Fruit fly (Drosophila melanogaster) whole organism, prepupa: Measurements from ENCODE around the gene Task7.

ENCODE experiments used
- Blimp-1 ChIP-seq: fragments of 200-800 bp; sonication (Bioruptor generic); optimal IDR thresholded peaks from 3 replicates; lab custom pipeline; 2017; ENCODE audit warnings: missing biosample characterization, missing genetic modification characterization, mild to moderate bottlenecking, moderate library complexity, missing genetic modification reagents
- CG10631 ChIP-seq: fragments of 200-800 bp; sonication (Bioruptor generic); optimal IDR thresholded peaks from 2 replicates; lab custom pipeline; 2016; ENCODE audit warnings: missing biosample characterization, missing genetic modification characterization
- CG10669 ChIP-seq: fragments of 200-800 bp; sonication (Bioruptor generic); optimal IDR thresholded peaks from 3 replicates; lab custom pipeline; 2018; ENCODE audit warnings: missing biosample characterization, mild to moderate bottlenecking, missing genetic modification characterization, moderate library complexity
- CG11294 ChIP-seq: fragments of 200-800 bp; sonication (Bioruptor generic); IDR thresholded peaks from 2 replicates; pipeline ENCODE4 v1.3.6; 2022; ENCODE audit warnings: missing biosample characterization, missing genetic modification characterization
- CG11762 ChIP-seq: fragments of 200-800 bp; sonication (Bioruptor generic); optimal IDR thresholded peaks from 3 replicates; lab custom pipeline; 2016; ENCODE audit warnings: missing biosample characterization, missing genetic modification characterization; ENCODE audit not compliant: insufficient read depth
- CG1621 ChIP-seq: fragments of 200-800 bp; sonication (Bioruptor generic); optimal IDR thresholded peaks from 3 replicates; lab custom pipeline; 2018; ENCODE audit warnings: missing biosample characterization, mild to moderate bottlenecking, missing genetic modification characterization
- CG31627 ChIP-seq: fragments of 200-800 bp; sonication (Bioruptor generic); optimal IDR thresholded peaks from 3 replicates; lab custom pipeline; 2016; ENCODE audit warnings: missing biosample characterization, missing genetic modification characterization
- CG3919 ChIP-seq: fragments of 200-800 bp; sonication (Bioruptor generic); optimal IDR thresholded peaks from 3 replicates; lab custom pipeline; 2016; ENCODE audit warnings: missing biosample characterization, missing genetic modification characterization
- CG6276 ChIP-seq: fragments of 200-800 bp; sonication (Bioruptor generic); optimal IDR thresholded peaks from 2 replicates; lab custom pipeline; 2017; ENCODE audit warnings: missing biosample characterization, mild to moderate bottlenecking, missing genetic modification characterization
- CG6808 ChIP-seq: fragments of 200-800 bp; sonication (Bioruptor generic); optimal IDR thresholded peaks from 3 replicates; lab custom pipeline; 2017; ENCODE audit warnings: missing biosample characterization, missing genetic modification characterization, mild to moderate bottlenecking, moderate library complexity, missing genetic modification reagents
- CG6854 ChIP-seq: fragments of 200-800 bp; sonication (Bioruptor generic); optimal IDR thresholded peaks from 2 replicates; lab custom pipeline; 2017; ENCODE audit warnings: missing biosample characterization, mild to moderate bottlenecking, missing genetic modification characterization
- CG7368 ChIP-seq: fragments of 200-800 bp; sonication (Bioruptor generic); optimal IDR thresholded peaks from 3 replicates; lab custom pipeline; 2016; ENCODE audit warnings: missing biosample characterization, missing genetic modification characterization
- CG8319 ChIP-seq: fragments of 200-800 bp; sonication (Bioruptor generic); optimal IDR thresholded peaks from 3 replicates; lab custom pipeline; 2016; ENCODE audit warnings: missing biosample characterization, missing genetic modification characterization
- CG9139 ChIP-seq: fragments of 200-800 bp; sonication (Bioruptor generic); optimal IDR thresholded peaks from 3 replicates; lab custom pipeline; 2017; ENCODE audit warnings: missing biosample characterization, mild to moderate bottlenecking, missing genetic modification characterization
- Eip75B ChIP-seq: fragments of 200-800 bp; sonication (Bioruptor generic); optimal IDR thresholded peaks from 3 replicates; lab custom pipeline; 2016; ENCODE audit warnings: missing biosample characterization, missing genetic modification characterization
- Eip78C ChIP-seq: fragments of 200-800 bp; sonication (Bioruptor generic); peaks from one replicate; lab custom pipeline; 2016; ENCODE audit warnings: missing biosample characterization, missing genetic modification characterization
- Eip93F ChIP-seq: fragments of 200-800 bp; sonication (Bioruptor generic); optimal IDR thresholded peaks from 2 replicates; lab custom pipeline; 2016; ENCODE audit warnings: missing biosample characterization, mild to moderate bottlenecking, missing genetic modification characterization
- Ets21C ChIP-seq: fragments of 200-800 bp; sonication (Bioruptor generic); optimal IDR thresholded peaks from 3 replicates; lab custom pipeline; 2016; ENCODE audit warnings: missing biosample characterization, missing genetic modification characterization
- Hr38 ChIP-seq: sonication (Bioruptor generic); optimal IDR thresholded peaks from 2 replicates; lab custom pipeline; 2016; ENCODE audit warnings: missing biosample characterization, missing genetic modification characterization
- Hr39 ChIP-seq: fragments of 200-800 bp; sonication (Bioruptor generic); optimal IDR thresholded peaks from 2 replicates; lab custom pipeline; 2016; ENCODE audit warnings: missing biosample characterization, missing genetic modification characterization
- Hr4 ChIP-seq: fragments of 200-800 bp; sonication (Bioruptor generic); optimal IDR thresholded peaks from 3 replicates; lab custom pipeline; 2016; ENCODE audit warnings: missing biosample characterization, missing genetic modification characterization
- Lpt ChIP-seq: fragments of 200-800 bp; sonication (Bioruptor generic); optimal IDR thresholded peaks from 3 replicates; lab custom pipeline; 2016; ENCODE audit warnings: missing biosample characterization, missing genetic modification characterization
- Met ChIP-seq: fragments of 200-800 bp; sonication (Bioruptor generic); optimal IDR thresholded peaks from 3 replicates; lab custom pipeline; 2016; ENCODE audit warnings: missing biosample characterization, missing genetic modification characterization
- OdsH ChIP-seq: fragments of 200-800 bp; sonication (Bioruptor generic); optimal IDR thresholded peaks from 3 replicates; lab custom pipeline; 2016; ENCODE audit warnings: missing biosample characterization, missing genetic modification characterization
- Smox ChIP-seq: fragments of 200-800 bp; sonication (Bioruptor generic); optimal IDR thresholded peaks from 3 replicates; lab custom pipeline; 2016; ENCODE audit warnings: missing biosample characterization, missing genetic modification characterization
- Sox102F ChIP-seq: fragments of 200-800 bp; sonication (Bioruptor generic); optimal IDR thresholded peaks from 2 replicates; lab custom pipeline; 2016; ENCODE audit warnings: missing biosample characterization, mild to moderate bottlenecking, missing genetic modification characterization
- Sox14 ChIP-seq: fragments of 200-800 bp; sonication (Bioruptor generic); optimal IDR thresholded peaks from 3 replicates; lab custom pipeline; 2016; ENCODE audit warnings: missing biosample characterization, missing genetic modification characterization
- Sox15 ChIP-seq: fragments of 200-800 bp; sonication (Bioruptor generic); optimal IDR thresholded peaks from 3 replicates; lab custom pipeline; 2016; ENCODE audit warnings: missing biosample characterization, missing genetic modification characterization
- achi ChIP-seq: fragments of 200-800 bp; sonication (Bioruptor generic); optimal IDR thresholded peaks from 3 replicates; lab custom pipeline; 2016; ENCODE audit warnings: missing biosample characterization, missing genetic modification characterization
- acj6 ChIP-seq: fragments of 200-800 bp; sonication (Bioruptor generic); optimal IDR thresholded peaks from 3 replicates; lab custom pipeline; 2016; ENCODE audit warnings: missing biosample characterization, missing genetic modification characterization
- cyc ChIP-seq: fragments of 200-800 bp; sonication (Bioruptor generic); optimal IDR thresholded peaks from 3 replicates; lab custom pipeline; 2016; ENCODE audit warnings: missing biosample characterization, missing genetic modification characterization
- dac ChIP-seq: fragments of 200-800 bp; sonication (Bioruptor generic); optimal IDR thresholded peaks from 2 replicates; lab custom pipeline; 2017; ENCODE audit warnings: missing biosample characterization, mild to moderate bottlenecking, missing genetic modification characterization
- dsx ChIP-seq: fragments of 200-800 bp; optimal IDR thresholded peaks from 3 replicates; lab custom pipeline; 2019; ENCODE audit warnings: missing biosample characterization, mild to moderate bottlenecking, missing genetic modification characterization, moderate library complexity; ENCODE audit not compliant: poor library complexity, severe bottlenecking
- eg ChIP-seq: fragments of 200-800 bp; sonication (Bioruptor generic); IDR thresholded peaks from 3 replicates; pipeline ENCODE4 v1.3.6; 2022; ENCODE audit warnings: missing biosample characterization, missing genetic modification characterization
- esn ChIP-seq: fragments of 200-800 bp; sonication (Bioruptor generic); optimal IDR thresholded peaks from 2 replicates; lab custom pipeline; 2016; ENCODE audit warnings: missing biosample characterization, mild to moderate bottlenecking, missing genetic modification characterization, moderate library complexity
- fd59A ChIP-seq: fragments of 200-800 bp; sonication (Bioruptor generic); optimal IDR thresholded peaks from 2 replicates; lab custom pipeline; 2017; ENCODE audit warnings: missing biosample characterization, mild to moderate bottlenecking, missing genetic modification characterization, missing genetic modification reagents
- fd85E ChIP-seq: fragments of 200-800 bp; sonication (Bioruptor generic); optimal IDR thresholded peaks from 3 replicates; lab custom pipeline; 2016; ENCODE audit warnings: missing biosample characterization, missing genetic modification characterization
- fkh ChIP-seq: fragments of 200-800 bp; sonication (Bioruptor generic); optimal IDR thresholded peaks from 3 replicates; lab custom pipeline; 2017; ENCODE audit warnings: missing biosample characterization, mild to moderate bottlenecking, missing genetic modification characterization, moderate library complexity
- lz ChIP-seq: fragments of 200-800 bp; sonication (Bioruptor generic); optimal IDR thresholded peaks from 3 replicates; lab custom pipeline; 2016; ENCODE audit warnings: missing biosample characterization, missing genetic modification characterization
- net ChIP-seq: fragments of 200-800 bp; sonication (Bioruptor generic); optimal IDR thresholded peaks from 3 replicates; lab custom pipeline; 2016; ENCODE audit warnings: missing biosample characterization, missing genetic modification characterization
- pdm3 ChIP-seq: fragments of 200-800 bp; sonication (Bioruptor generic); optimal IDR thresholded peaks from 3 replicates; lab custom pipeline; 2016; ENCODE audit warnings: missing biosample characterization, missing genetic modification characterization
- salr ChIP-seq, 2 experiments: fragments of 200-800 bp; sonication (Bioruptor generic); optimal IDR thresholded peaks; 3 replicates each; lab custom pipeline; 2016 to 2018; ENCODE audit warnings: missing biosample characterization in 2 of 2, missing genetic modification characterization in 2 of 2, mild to moderate bottlenecking in 1 of 2
- spab ChIP-seq: fragments of 200-800 bp; sonication (Bioruptor generic); optimal IDR thresholded peaks from 2 replicates; lab custom pipeline; 2017; ENCODE audit warnings: missing biosample characterization, mild to moderate bottlenecking, missing genetic modification characterization, missing genetic modification reagents
- ss ChIP-seq, 2 experiments: fragments of 200-800 bp; sonication (Bioruptor generic); optimal IDR thresholded peaks; 2 replicates in 1 of 2; 3 replicates in 1 of 2; lab custom pipeline; 2017 to 2018; ENCODE audit warnings: mild to moderate bottlenecking in 2 of 2, missing biosample characterization in 2 of 2, missing genetic modification characterization in 2 of 2, moderate library complexity in 1 of 2
- svp ChIP-seq: fragments of 200-800 bp; sonication (Bioruptor generic); peaks from one replicate; lab custom pipeline; 2016; ENCODE audit warnings: missing biosample characterization, missing genetic modification characterization
- topi ChIP-seq: fragments of 200-800 bp; sonication (Bioruptor generic); optimal IDR thresholded peaks from 3 replicates; lab custom pipeline; 2016; ENCODE audit warnings: missing biosample characterization, missing genetic modification characterization
- vri ChIP-seq: fragments of 200-800 bp; sonication (Bioruptor generic); optimal IDR thresholded peaks from 3 replicates; lab custom pipeline; 2016; ENCODE audit warnings: missing biosample characterization, mild to moderate bottlenecking, missing genetic modification characterization

Gene Task7

dm6 chr3R:9401127-9401603 lies 10.9 kb downstream of the Task7 start, which contains the start of the genes RpL34b and CG8132 (continued):
- TF ChIP-seq CG10631 (GFP tag; lab: Kevin White, UChicago) (peak; percentile 95), Ets21C (peak; percentile 93), acj6 (peak; percentile 94), Blimp-1 (peak; percentile 85), CG11294 (peak; percentile 82), dac (GFP tag; lab: Kevin White, UChicago) (peak; percentile 86), CG9139 (GFP tag; lab: Kevin White, UChicago) (peak; percentile 78), Sox15 (peak; percentile 86), CG31627 (GFP tag; lab: Kevin White, UChicago) (peak; percentile 96), Hr39 (GFP tag; lab: Kevin White, UChicago) (peak; percentile 95), spab (GFP tag; lab: Kevin White, UChicago) (peak; percentile 71), pdm3 (GFP tag; lab: Kevin White, UChicago) (peak; percentile 94), Sox14 (GFP tag; lab: Kevin White, UChicago) (peak; percentile 92), CG8319 (GFP tag; lab: Kevin White, UChicago) (peak; percentile 85), svp (GFP tag; lab: Kevin White, UChicago) (peak; percentile 95), CG1621 (tag; lab: Kevin White, UChicago) (peak; percentile 82), net (GFP tag; lab: Kevin White, UChicago) (peak; percentile 86), CG6854 (GFP tag; lab: Kevin White, UChicago) (peak; percentile 88), cyc (GFP tag; lab: Kevin White, UChicago) (peak; percentile 95), Eip93F (GFP tag; lab: Kevin White, UChicago) (peak; percentile 88), CG11762 (peak; percentile 84), esn (GFP tag; lab: Kevin White, UChicago) (peak; percentile 96), Hr4 (peak; percentile 91), topi (peak; percentile 90), Eip78C (peak; percentile 96), ss (GFP tag; optimal IDR thresholded peaks at IDR 0.05; lab: Kevin White, UChicago) (peak in 1 of 2 experiments; percentile 84), CG7368 (GFP tag; lab: Kevin White, UChicago) (peak; percentile 83), CG3919 (GFP tag; lab: Kevin White, UChicago) (peak; percentile 94), OdsH (peak; percentile 94), Smox (peak; percentile 91), fkh (peak; percentile 87), CG10669 (GFP tag; lab: Kevin White, UChicago) (peak; percentile 84), fd59A (peak; percentile 79), vri (GFP tag; lab: Kevin White, UChicago) (peak; percentile 92)
- TF ChIP-seq, all 60 proteins: peak for 58

- TF ChIP-seq Sox102F (GFP tag; lab: Kevin White, UChicago) (peak; percentile 65), fd85E (no peak), svp (GFP tag; lab: Kevin White, UChicago) (peak; percentile 90), spab (GFP tag; lab: Kevin White, UChicago) (peak; percentile 23), fkh (peak; percentile 40), CG6276 (GFP tag; lab: Kevin White, UChicago) (no peak), pdm3 (GFP tag; lab: Kevin White, UChicago) (peak; percentile 76), Ets21C (peak; percentile 60), Eip75B (peak; percentile 66), CG11294 (peak; percentile 26; the same call in 1 of the 2 replicates), Hr4 (peak; percentile 76), CG8319 (GFP tag; lab: Kevin White, UChicago) (peak; percentile 44), CG11762 (peak; percentile 41), CG1621 (tag; lab: Kevin White, UChicago) (peak; percentile 8), cyc (GFP tag; lab: Kevin White, UChicago) (peak; percentile 67), CG6808 (GFP tag; lab: Kevin White, UChicago) (peak; percentile 33), eg (GFP tag; lab: Robert Waterston, UW) (peak; percentile 82), Met (GFP tag; lab: Kevin White, UChicago) (peak; percentile 79), salr (GFP tag; optimal IDR thresholded peaks at IDR 0.05; lab: Kevin White, UChicago) (peak; percentile 10 to 55), Hr38 (GFP tag; lab: Kevin White, UChicago) (no peak), CG10669 (GFP tag; lab: Kevin White, UChicago) (peak; percentile 74), CG7368 (GFP tag; lab: Kevin White, UChicago) (peak; percentile 66), Hr39 (GFP tag; lab: Kevin White, UChicago) (peak; percentile 79), dsx (GFP tag; lab: Kevin White, UChicago) (peak; percentile 66), CG10631 (GFP tag; lab: Kevin White, UChicago) (peak; percentile 75), net (GFP tag; lab: Kevin White, UChicago) (peak; percentile 74), Lpt (GFP tag; lab: Kevin White, UChicago) (peak; percentile 45), Sox14 (GFP tag; lab: Kevin White, UChicago) (peak; percentile 58), achi (peak; percentile 72), Smox (peak; percentile 75), lz (GFP tag; lab: Kevin White, UChicago) (peak; percentile 74)
Observed at dm6 chr3R:9399951-9400392, 12.1 kb downstream of the Task7 start, which contains the start of gene CG34117. Gene CG34117 (minus strand): TSS chr3R:9400053.
